Fruit fly (Drosophila melanogaster) whole organism, embryonic: ENCODE data around the gene CG16903.

Experiments used
- B-H1 ChIP-seq: fragments of 200-800 bp; sonication (Bioruptor generic); IDR thresholded peaks from 3 replicates; pipeline ENCODE4 v1.3.6; 2022; ENCODE audit warnings: missing biosample characterization, missing genetic modification characterization
- BEAF-32 ChIP-seq: fragments of 200-800 bp; sonication (Bioruptor generic); optimal IDR thresholded peaks from 3 replicates; lab custom pipeline; 2017; ENCODE audit warnings: missing biosample characterization, missing genetic modification characterization, mild to moderate bottlenecking, moderate library complexity, missing genetic modification reagents
- CG10147 ChIP-seq: fragments of 200-800 bp; sonication (Bioruptor generic); optimal IDR thresholded peaks from 2 replicates; lab custom pipeline; 2019; ENCODE audit warnings: missing biosample characterization, mild to moderate bottlenecking, missing genetic modification characterization, moderate library complexity
- CG10366 ChIP-seq: fragments of 200-800 bp; sonication (Bioruptor generic); IDR thresholded peaks from 2 replicates; pipeline ENCODE4 v1.3.6; 2022; ENCODE audit warnings: missing biosample characterization, missing genetic modification characterization
- CG11093 ChIP-seq: fragments of 200-800 bp; sonication (Bioruptor generic); IDR thresholded peaks from 3 replicates; pipeline ENCODE4 v1.3.6; 2022; ENCODE audit warnings: missing biosample characterization, missing genetic modification characterization
- CG12236 ChIP-seq: fragments of 200-800 bp; sonication (Bioruptor generic); optimal IDR thresholded peaks from 2 replicates; lab custom pipeline; 2016; ENCODE audit warnings: missing biosample characterization, missing genetic modification characterization
- CG13123 ChIP-seq: fragments of 200-800 bp; sonication (Bioruptor generic); optimal IDR thresholded peaks from 2 replicates; lab custom pipeline; 2016; ENCODE audit warnings: missing biosample characterization, missing genetic modification characterization
- CG13287 ChIP-seq: fragments of 200-800 bp; sonication (Bioruptor generic); IDR thresholded peaks from 2 replicates; pipeline ENCODE4 v1.3.6; 2022; ENCODE audit warnings: missing biosample characterization, missing genetic modification characterization; ENCODE audit not compliant: partially characterized antibody
- CG15269 ChIP-seq: fragments of 200-800 bp; sonication (Bioruptor generic); optimal IDR thresholded peaks from 2 replicates; lab custom pipeline; 2018; ENCODE audit warnings: missing biosample characterization, mild to moderate bottlenecking, missing genetic modification characterization, moderate library complexity
- CG16813 ChIP-seq: fragments of 200-800 bp; sonication (Bioruptor generic); IDR thresholded peaks from 3 replicates; pipeline ENCODE4 v1.3.6; 2022; ENCODE audit warnings: missing biosample characterization, missing genetic modification characterization; ENCODE audit not compliant: partially characterized antibody
- CG1832 ChIP-seq: fragments of 200-800 bp; sonication (Bioruptor generic); optimal IDR thresholded peaks from 2 replicates; lab custom pipeline; 2017; ENCODE audit warnings: missing biosample characterization, mild to moderate bottlenecking, missing genetic modification characterization, inconsistent platforms
- CG2129 ChIP-seq: fragments of 200-800 bp; sonication (Bioruptor generic); IDR thresholded peaks from 2 replicates; pipeline ENCODE4 v1.3.6; 2022; ENCODE audit warnings: missing biosample characterization, missing genetic modification characterization; ENCODE audit not compliant: partially characterized antibody
- CG30431 ChIP-seq: fragments of 200-800 bp; sonication (Bioruptor generic); optimal IDR thresholded peaks from 2 replicates; lab custom pipeline; 2017; ENCODE audit warnings: missing biosample characterization, missing genetic modification characterization
- CG31224 ChIP-seq: fragments of 200-800 bp; sonication (Bioruptor generic); IDR thresholded peaks from 2 replicates; pipeline ENCODE4 v1.3.6; 2022; ENCODE audit warnings: missing biosample characterization, missing genetic modification characterization
- CG34224 ChIP-seq: fragments of 200-800 bp; sonication (Bioruptor generic); IDR thresholded peaks from 3 replicates; pipeline ENCODE4 v1.3.6; 2022; ENCODE audit warnings: missing biosample characterization, missing genetic modification characterization; ENCODE audit not compliant: partially characterized antibody
- CG8388 ChIP-seq: fragments of 200-800 bp; sonication (Bioruptor generic); optimal IDR thresholded peaks from 2 replicates; lab custom pipeline; 2019; ENCODE audit warnings: missing biosample characterization, mild to moderate bottlenecking, missing genetic modification characterization, moderate library complexity
- CG9437 ChIP-seq: fragments of 200-800 bp; sonication (Bioruptor generic); optimal IDR thresholded peaks from 2 replicates; lab custom pipeline; 2018; ENCODE audit warnings: missing biosample characterization, mild to moderate bottlenecking, missing genetic modification characterization
- CTCF ChIP-seq: fragments of 200-800 bp; sonication (Bioruptor generic); optimal IDR thresholded peaks from 2 replicates; lab custom pipeline; 2017; ENCODE audit warnings: missing biosample characterization, mild to moderate bottlenecking, missing genetic modification characterization, moderate library complexity
- CoRest ChIP-seq: fragments of 200-800 bp; sonication (Bioruptor generic); optimal IDR thresholded peaks from 3 replicates; lab custom pipeline; 2018; ENCODE audit warnings: missing biosample characterization, mild to moderate bottlenecking, missing genetic modification characterization, moderate library complexity
- Drgx ChIP-seq: fragments of 200-800 bp; sonication (Bioruptor generic); IDR thresholded peaks from 2 replicates; pipeline ENCODE4 v1.3.6; 2022; ENCODE audit warnings: missing biosample characterization, missing genetic modification characterization
- HLH54F ChIP-seq: fragments of 200-800 bp; sonication (Bioruptor generic); optimal IDR thresholded peaks from 3 replicates; lab custom pipeline; 2016; ENCODE audit warnings: missing biosample characterization, missing genetic modification characterization
- Hr39 ChIP-seq: fragments of >200 bp; optimal IDR thresholded peaks from 2 replicates; lab custom pipeline; 2017
- Lim3 ChIP-seq: fragments of 200-800 bp; sonication (Bioruptor generic); IDR thresholded peaks from 2 replicates; pipeline ENCODE4 v1.3.6; 2022; ENCODE audit warnings: missing biosample characterization, missing genetic modification characterization
- Lpt ChIP-seq: fragments of >200 bp; optimal IDR thresholded peaks from 2 replicates; lab custom pipeline; 2018; ENCODE audit warnings: missing biosample characterization, missing genetic modification characterization
- MTF-1 ChIP-seq: fragments of 200-800 bp; sonication (Bioruptor generic); optimal IDR thresholded peaks from 2 replicates; lab custom pipeline; 2018; ENCODE audit warnings: missing biosample characterization, mild to moderate bottlenecking, missing genetic modification characterization, borderline replicate concordance
- Max ChIP-seq: fragments of 200-800 bp; sonication (Bioruptor generic); optimal IDR thresholded peaks from 2 replicates; lab custom pipeline; 2016; ENCODE audit warnings: missing biosample characterization, mild to moderate bottlenecking, missing genetic modification characterization
- NC2β ChIP-seq: fragments of 200-800 bp; sonication (Bioruptor generic); optimal IDR thresholded peaks from 2 replicates; lab custom pipeline; 2016; ENCODE audit warnings: missing biosample characterization, missing genetic modification characterization
- Pdp1 ChIP-seq, 2 experiments: fragments of 200-800 bp; sonication (Bioruptor generic); optimal IDR thresholded peaks; 3 replicates each; lab custom pipeline; 2016; ENCODE audit warnings: missing biosample characterization in 2 of 2, missing genetic modification characterization in 2 of 2, mild to moderate bottlenecking in 1 of 2, moderate library complexity in 1 of 2
- Poxn ChIP-seq: fragments of 200-800 bp; sonication (Bioruptor generic); IDR thresholded peaks from 2 replicates; pipeline ENCODE4 v1.3.6; 2022; ENCODE audit warnings: missing biosample characterization, missing genetic modification characterization
- bigmax ChIP-seq: fragments of 200-800 bp; sonication (Bioruptor generic); optimal IDR thresholded peaks from 2 replicates; lab custom pipeline; 2018; ENCODE audit warnings: missing biosample characterization, mild to moderate bottlenecking, missing genetic modification characterization
- chif ChIP-seq, 2 experiments: fragments of 200-800 bp; sonication (Bioruptor generic); optimal IDR thresholded peaks; 3 replicates each; lab custom pipeline; 2016; ENCODE audit warnings: missing biosample characterization in 2 of 2, missing genetic modification characterization in 2 of 2
- crc ChIP-seq: fragments of 200-800 bp; sonication (Bioruptor generic); optimal IDR thresholded peaks from 2 replicates; lab custom pipeline; 2016; ENCODE audit warnings: missing biosample characterization, missing genetic modification characterization
- cwo ChIP-seq: fragments of 200-800 bp; sonication (Bioruptor generic); optimal IDR thresholded peaks from 3 replicates; lab custom pipeline; 2017; ENCODE audit warnings: missing biosample characterization, missing genetic modification characterization, mild to moderate bottlenecking, moderate library complexity, missing genetic modification reagents
- dan ChIP-seq: fragments of 200-800 bp; sonication (Bioruptor generic); IDR thresholded peaks from 2 replicates; pipeline ENCODE4 v1.3.6; 2022; ENCODE audit warnings: missing biosample characterization, missing genetic modification characterization
- emc ChIP-seq: fragments of 200-800 bp; sonication (Bioruptor generic); optimal IDR thresholded peaks from 2 replicates; lab custom pipeline; 2016; ENCODE audit warnings: missing biosample characterization, missing genetic modification characterization
- eyg ChIP-seq: fragments of 200-800 bp; sonication (Bioruptor generic); optimal IDR thresholded peaks from 3 replicates; lab custom pipeline; 2016; ENCODE audit warnings: missing biosample characterization, missing genetic modification characterization
- grn ChIP-seq: fragments of 200-800 bp; sonication (Bioruptor generic); optimal IDR thresholded peaks from 3 replicates; lab custom pipeline; 2017; ENCODE audit warnings: missing biosample characterization, missing genetic modification characterization
- gro ChIP-seq: fragments of 200-800 bp; sonication (Bioruptor generic); optimal IDR thresholded peaks from 2 replicates; lab custom pipeline; 2016; ENCODE audit warnings: missing biosample characterization, missing genetic modification characterization
- ham ChIP-seq: fragments of 200-800 bp; sonication (Bioruptor generic); IDR thresholded peaks from 2 replicates; pipeline ENCODE4 v1.3.6; 2022; ENCODE audit warnings: missing biosample characterization, missing genetic modification characterization
- kay ChIP-seq: fragments of 200-800 bp; sonication (Bioruptor generic); optimal IDR thresholded peaks from 2 replicates; lab custom pipeline; 2016; ENCODE audit warnings: missing biosample characterization, missing genetic modification characterization
- klu ChIP-seq: fragments of 200-800 bp; sonication (Bioruptor generic); IDR thresholded peaks from 2 replicates; pipeline ENCODE4 v1.3.6; 2022; ENCODE audit warnings: missing biosample characterization, missing genetic modification characterization
- lab ChIP-seq: fragments of 200-800 bp; sonication (Bioruptor generic); optimal IDR thresholded peaks from 3 replicates; lab custom pipeline; 2017; ENCODE audit warnings: missing biosample characterization, missing genetic modification characterization, mild to moderate bottlenecking, moderate library complexity, missing genetic modification reagents
- mam ChIP-seq: fragments of 200-800 bp; sonication (Bioruptor generic); optimal IDR thresholded peaks from 3 replicates; lab custom pipeline; 2016; ENCODE audit warnings: missing biosample characterization, missing genetic modification characterization
- mld ChIP-seq: fragments of 200-800 bp; sonication (Bioruptor generic); IDR thresholded peaks from 3 replicates; pipeline ENCODE4 v1.3.6; 2022; ENCODE audit warnings: missing biosample characterization, missing genetic modification characterization; ENCODE audit not compliant: partially characterized antibody
- run ChIP-seq: fragments of 200-800 bp; sonication (Bioruptor generic); optimal IDR thresholded peaks from 3 replicates; lab custom pipeline; 2018; ENCODE audit warnings: missing biosample characterization, mild to moderate bottlenecking, missing genetic modification characterization
- scrt ChIP-seq: fragments of 200-800 bp; sonication (Bioruptor generic); optimal IDR thresholded peaks from 2 replicates; lab custom pipeline; 2018; ENCODE audit warnings: missing biosample characterization, mild to moderate bottlenecking, missing genetic modification characterization, moderate library complexity
- seq ChIP-seq: fragments of 200-800 bp; sonication (Bioruptor generic); IDR thresholded peaks from 2 replicates; pipeline ENCODE4 v1.3.6; 2022; ENCODE audit warnings: missing biosample characterization, missing genetic modification characterization
- slbo ChIP-seq: fragments of 200-800 bp; sonication (Bioruptor generic); IDR thresholded peaks from 2 replicates; pipeline ENCODE4 v1.3.6; 2022; ENCODE audit warnings: missing biosample characterization, missing genetic modification characterization
- sqz ChIP-seq: fragments of 200-800 bp; sonication (Bioruptor generic); optimal IDR thresholded peaks from 3 replicates; lab custom pipeline; 2018; ENCODE audit warnings: missing biosample characterization, mild to moderate bottlenecking, missing genetic modification characterization
- stwl ChIP-seq: fragments of 200-800 bp; sonication (Bioruptor generic); optimal IDR thresholded peaks from 3 replicates; lab custom pipeline; 2018; ENCODE audit warnings: missing biosample characterization, mild to moderate bottlenecking, missing genetic modification characterization, moderate library complexity
- tap ChIP-seq: fragments of 200-800 bp; optimal IDR thresholded peaks from 3 replicates; lab custom pipeline; 2019; ENCODE audit warnings: missing biosample characterization, mild to moderate bottlenecking, missing genetic modification characterization, moderate library complexity

The CG16903 gene

dm6 chrX:2083678-2084162 is 3.5 kb upstream of the CG16903 start (continued):
- TF ChIP-seq CG15269 (tag; lab: Kevin White, UChicago): peak; percentile 84
- peak; percentile 93 for TF ChIP-seq Drgx (GFP tag; lab: Robert Waterston, UW)
- peak; percentile 68 for TF ChIP-seq run (tag; lab: Kevin White, UChicago)
- TF ChIP-seq lab (GFP tag; lab: Kevin White, UChicago): peak; percentile 82
- TF ChIP-seq CG8388 (GFP tag; lab: Kevin White, UChicago): peak; percentile 75
- TF ChIP-seq CG31224 (GFP tag; lab: Robert Waterston, UW): peak; percentile 63; the same call in 1 of the 2 replicates
- peak; percentile 72 for TF ChIP-seq Max (GFP tag; lab: Kevin White, UChicago)
- peak; percentile 46; the same call in 1 of the 2 replicates for TF ChIP-seq ham (GFP tag; lab: Robert Waterston, UW)
- TF ChIP-seq scrt: peak; percentile 48
- TF ChIP-seq slbo: peak; percentile 82
- TF ChIP-seq B-H1 (GFP tag; lab: Robert Waterston, UW): peak; percentile 79
- TF ChIP-seq NC2β (GFP tag; lab: Kevin White, UChicago): peak; percentile 77
- TF ChIP-seq Hr39 (lab: Kevin White, UChicago): no peak
- no peak for TF ChIP-seq stwl (tag; lab: Kevin White, UChicago)
- peak; percentile 76 to 96 for TF ChIP-seq Pdp1 (GFP tag; optimal IDR thresholded peaks at IDR 0.05; lab: Kevin White, UChicago)
- TF ChIP-seq Lim3 (GFP tag; lab: Robert Waterston, UW): peak; percentile 64
- no peak for TF ChIP-seq grn (GFP tag; lab: Kevin White, UChicago)
- peak; percentile 78 for TF ChIP-seq CoRest
- peak; percentile 75 for TF ChIP-seq tap
- peak; percentile 58 for TF ChIP-seq CG12236
- peak; percentile 71 for TF ChIP-seq HLH54F (GFP tag; lab: Kevin White, UChicago)
- TF ChIP-seq sqz (GFP tag; lab: Kevin White, UChicago): peak; percentile 17
- TF ChIP-seq cwo (GFP tag; lab: Kevin White, UChicago): peak; percentile 64
- TF ChIP-seq CG1832 (GFP tag; lab: Kevin White, UChicago): peak; percentile 7
- peak; percentile 77 for TF ChIP-seq CG30431 (GFP tag; lab: Kevin White, UChicago)
- TF ChIP-seq bigmax: peak; percentile 59
- TF ChIP-seq CG10366 (GFP tag; lab: Robert Waterston, UW): peak; percentile 87
- peak; percentile 92 for TF ChIP-seq seq (GFP tag; lab: Robert Waterston, UW)
- TF ChIP-seq eyg (GFP tag; lab: Kevin White, UChicago): peak; percentile 79
- peak; percentile 50 for TF ChIP-seq MTF-1 (GFP tag; lab: Kevin White, UChicago)
- peak; percentile 80 to 85 for TF ChIP-seq chif (GFP tag; optimal IDR thresholded peaks at IDR 0.05; lab: Kevin White, UChicago)
- TF ChIP-seq mam (GFP tag; lab: Kevin White, UChicago): peak; percentile 84
- TF ChIP-seq CG16813 (GFP tag; lab: Robert Waterston, UW): no peak
- no peak for TF ChIP-seq Lpt
- peak; percentile 59 for TF ChIP-seq CG10147
- TF ChIP-seq CG2129 (GFP tag; lab: Robert Waterston, UW): no peak
- peak; percentile 39 for TF ChIP-seq CG13287
- TF ChIP-seq CG34224 (GFP tag; lab: Robert Waterston, UW): no peak
- peak; percentile 42; the same call in 1 of the 2 replicates for TF ChIP-seq dan (GFP tag; lab: Robert Waterston, UW)
- peak; percentile 18 for TF ChIP-seq CTCF (GFP tag; lab: Kevin White, UChicago)
- TF ChIP-seq emc: peak; percentile 29
- peak; percentile 71 for TF ChIP-seq CG9437 (GFP tag; lab: Kevin White, UChicago)
- peak; percentile 62 for TF ChIP-seq crc (GFP tag; lab: Kevin White, UChicago)
- TF ChIP-seq gro (GFP tag; lab: Kevin White, UChicago): peak; percentile 79
- peak; percentile 27 for TF ChIP-seq CG13123
- peak; percentile 69 for TF ChIP-seq kay (GFP tag; lab: Kevin White, UChicago)
- TF ChIP-seq Poxn: peak; percentile 38; the same call in 1 of the 2 replicates
- TF ChIP-seq klu: peak; percentile 63
- peak; percentile 74 for TF ChIP-seq CG11093 (GFP tag; lab: Robert Waterston, UW)
- no peak for TF ChIP-seq mld (GFP tag; lab: Robert Waterston, UW)
- TF ChIP-seq BEAF-32: no peak
